Worm (Caenorhabditis elegans): ENCODE measurements around the gene Y57G11C.1147.

Y57G11C.1147 gene

DNA sequence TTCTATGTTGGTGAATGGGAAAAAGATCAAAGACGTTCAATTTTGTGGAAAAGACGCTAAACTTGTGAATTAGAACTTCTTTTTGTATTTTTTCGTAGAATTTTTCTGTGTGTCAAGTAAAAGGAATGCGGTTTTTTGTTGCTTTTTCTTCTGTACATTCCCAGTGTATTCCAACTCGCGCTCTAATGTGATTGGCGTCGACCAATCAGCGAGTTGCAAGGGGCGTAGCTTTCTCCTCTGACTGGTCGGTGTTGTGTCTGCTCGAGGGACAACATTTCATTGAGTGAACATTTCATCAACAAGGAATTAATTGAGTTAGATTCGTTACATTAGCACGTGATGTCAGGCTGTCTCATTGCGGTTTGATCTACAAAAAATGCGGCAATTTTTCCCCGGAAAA, 3.6 kb upstream of the Y57G11C.1147 start:
- TF ChIP-seq sea-1 (GFP tag; conservative IDR thresholded peaks at IDR 0.05) = no peak
- TF ChIP-seq ceh-13 (GFP tag; optimal IDR thresholded peaks at IDR 0.05) = no peak

DNA sequence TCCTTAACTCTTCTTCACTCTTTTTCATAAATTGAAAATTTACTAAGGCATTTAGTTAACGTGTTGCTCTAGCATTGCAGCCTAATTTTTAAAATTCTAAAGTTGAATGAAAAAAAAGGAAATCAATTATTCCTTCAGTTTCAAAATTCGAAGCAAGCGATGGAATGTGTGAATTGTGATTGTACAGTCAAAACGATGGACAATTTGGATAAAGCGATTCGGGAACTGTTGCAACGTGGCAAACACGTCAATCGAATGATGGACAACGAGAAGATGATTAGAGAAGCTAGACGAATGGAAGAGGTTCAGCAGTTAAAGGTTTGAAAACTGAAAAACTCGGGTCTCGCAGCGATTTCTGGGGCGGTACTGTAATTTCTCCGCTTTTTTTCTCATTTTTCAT, 1.9 kb upstream of the Y57G11C.1147 start, which contains the start of gene Y57G11C.14:
Gene Y57G11C.14, plus strand, starts transcription at position 126 of the 400 bp plus-strand sequence.
- TF ChIP-seq scrt-1 (GFP tag; IDR thresholded peaks at IDR 0.05) = no peak
- no peak for TF ChIP-seq sea-1 (GFP tag; conservative IDR thresholded peaks at IDR 0.05)
- no peak for TF ChIP-seq hmbx-1 (tag; optimal IDR thresholded peaks at IDR 0.05)
- TF ChIP-seq B0310.2 (tag; optimal IDR thresholded peaks at IDR 0.05) = no peak
- TF ChIP-seq flt-1 (GFP tag; IDR thresholded peaks at IDR 0.05) = no peak
- no peak for TF ChIP-seq ceh-36 (tag; optimal IDR thresholded peaks at IDR 0.05)
- TF ChIP-seq ceh-13 (GFP tag; optimal IDR thresholded peaks at IDR 0.05) = no peak
- no peak for TF ChIP-seq tbx-11 (GFP tag; IDR thresholded peaks at IDR 0.05)
- no peak for TF ChIP-seq tbx-37 (GFP tag; conservative IDR thresholded peaks at IDR 0.05)
- TF ChIP-seq hmg-4 (GFP tag; optimal IDR thresholded peaks at IDR 0.05) = no peak
- no peak for TF ChIP-seq aly-1 (tag; optimal IDR thresholded peaks at IDR 0.05)
- no peak for TF ChIP-seq ets-7 (tag; optimal IDR thresholded peaks at IDR 0.05)

DNA sequence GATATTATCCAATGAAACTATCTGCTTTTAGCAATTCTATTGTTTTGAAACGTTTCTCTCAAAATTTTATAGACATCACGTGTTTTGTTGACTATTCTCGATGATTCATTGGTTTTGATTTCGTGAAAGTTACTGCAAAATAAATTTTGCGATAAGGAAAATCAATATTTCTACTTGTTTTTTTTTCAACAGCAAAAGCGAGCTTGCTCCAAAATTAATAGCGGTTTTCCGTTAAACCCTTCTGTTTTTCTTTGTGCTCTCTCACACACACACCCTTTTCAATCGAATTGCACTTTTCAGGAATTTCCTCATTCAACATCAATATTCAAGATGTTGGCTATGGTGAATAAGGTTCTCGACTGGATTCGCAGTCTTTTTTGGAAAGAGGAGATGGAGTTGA, 535 bp upstream of the Y57G11C.1147 start, which contains the start of gene arl-8:
Gene arl-8, plus strand, starts transcription at position 301 of the 400 bp plus-strand sequence.
- TF ChIP-seq pes-1 (GFP tag; IDR thresholded peaks at IDR 0.05) (no peak), ceh-36 (tag; optimal IDR thresholded peaks at IDR 0.05) (no peak), B0310.2 (tag; optimal IDR thresholded peaks at IDR 0.05) (no peak), hmg-4 (GFP tag; optimal IDR thresholded peaks at IDR 0.05) (no peak), flt-1 (GFP tag; IDR thresholded peaks at IDR 0.05) (no peak), aly-1 (tag; optimal IDR thresholded peaks at IDR 0.05) (no peak), ama-1 (optimal IDR thresholded peaks at IDR 0.05) (no peak), scrt-1 (GFP tag; IDR thresholded peaks at IDR 0.05) (no peak), hmbx-1 (tag; optimal IDR thresholded peaks at IDR 0.05) (no peak), hnd-1 (tag; optimal IDR thresholded peaks at IDR 0.05) (no peak), tbx-37 (GFP tag; conservative IDR thresholded peaks at IDR 0.05) (no peak), tbx-11 (GFP tag; IDR thresholded peaks at IDR 0.05) (no peak), ets-7 (tag; optimal IDR thresholded peaks at IDR 0.05) (no peak), ceh-13 (GFP tag; optimal IDR thresholded peaks at IDR 0.05) (no peak), F13C5.2 (tag; optimal IDR thresholded peaks at IDR 0.05) (no peak), sea-1 (GFP tag; conservative IDR thresholded peaks at IDR 0.05) (no peak), tra-4 (tag; optimal IDR thresholded peaks at IDR 0.05) (no peak)

DNA sequence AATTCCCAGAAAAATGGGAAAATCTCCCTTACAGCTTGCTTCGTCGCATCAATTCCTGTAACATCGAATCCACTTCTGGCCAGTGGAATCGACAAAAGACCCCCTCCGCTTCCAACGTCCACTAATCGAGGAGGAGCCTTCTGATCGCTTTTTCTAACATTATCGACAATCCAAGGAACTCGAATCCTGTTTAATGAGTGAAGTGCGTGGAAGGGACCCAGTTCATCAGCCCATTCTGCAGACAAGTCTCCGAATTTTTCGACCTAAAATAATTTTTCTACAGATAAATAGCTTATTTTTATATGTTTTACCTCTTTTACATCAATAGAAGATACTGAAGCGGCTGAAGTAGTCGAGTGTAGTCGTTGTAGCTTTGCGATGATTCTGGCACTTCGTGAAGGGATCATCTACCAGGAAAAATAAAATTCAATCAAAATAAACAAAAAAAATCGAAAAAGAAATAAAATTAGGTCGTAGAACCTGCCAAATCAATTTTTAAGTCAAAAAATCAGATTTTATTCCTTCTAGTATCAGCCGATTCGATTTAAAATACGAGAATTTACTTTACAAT, 1.3 kb downstream of the Y57G11C.1147 start, which contains the start of gene coq-3:
Gene coq-3, minus strand, starts transcription at position 407 of the 571 bp plus-strand sequence.
- TF ChIP-seq sea-1 (GFP tag; conservative IDR thresholded peaks at IDR 0.05) (no peak), tbx-37 (GFP tag; conservative IDR thresholded peaks at IDR 0.05) (no peak), tbx-11 (GFP tag; IDR thresholded peaks at IDR 0.05) (no peak), ets-7 (tag; optimal IDR thresholded peaks at IDR 0.05) (no peak), pes-1 (GFP tag; IDR thresholded peaks at IDR 0.05) (no peak), ceh-13 (GFP tag; optimal IDR thresholded peaks at IDR 0.05) (no peak), B0310.2 (tag; optimal IDR thresholded peaks at IDR 0.05) (no peak), hmg-4 (GFP tag; optimal IDR thresholded peaks at IDR 0.05) (no peak), F13C5.2 (tag; optimal IDR thresholded peaks at IDR 0.05) (no peak)

DNA sequence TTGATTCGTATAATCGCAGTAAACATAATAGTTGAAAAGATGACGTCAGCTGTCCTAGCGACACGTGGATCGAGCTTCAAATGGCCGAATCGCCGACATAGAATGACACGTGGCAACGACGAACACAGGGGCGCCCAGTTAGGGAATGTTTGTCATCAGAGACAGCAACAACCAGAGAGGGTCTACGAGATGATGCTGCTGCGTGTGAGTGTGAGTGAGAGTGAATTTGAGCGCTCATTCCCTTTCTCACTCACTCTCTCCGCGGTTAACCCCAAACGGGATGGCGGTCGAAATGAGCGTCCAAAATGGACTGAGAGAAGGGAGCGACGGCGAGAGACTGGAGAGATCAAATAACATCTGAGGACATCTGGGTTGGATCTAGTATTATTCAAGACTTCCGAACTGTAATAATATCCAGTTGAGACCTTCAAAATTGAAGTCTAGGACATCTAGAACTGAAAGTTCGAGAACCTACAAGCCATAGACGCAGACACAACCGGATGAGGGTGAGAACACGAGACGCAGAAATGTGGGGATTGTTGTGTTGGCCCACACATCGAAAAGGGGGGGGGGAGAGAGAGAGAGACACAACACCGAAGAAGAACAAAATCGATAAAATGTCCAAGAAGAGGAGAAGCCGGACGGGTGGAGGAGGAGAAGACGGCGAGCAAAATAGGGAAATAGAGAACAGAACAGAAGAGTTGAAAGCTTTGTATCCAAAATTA, 3.3 kb downstream of the Y57G11C.1147 start:
- TF ChIP-seq ceh-13 (GFP tag; optimal IDR thresholded peaks at IDR 0.05) (no peak), hmg-4 (GFP tag; optimal IDR thresholded peaks at IDR 0.05) (peak; percentile 16), pes-1 (GFP tag; IDR thresholded peaks at IDR 0.05) (no peak), sea-1 (GFP tag; conservative IDR thresholded peaks at IDR 0.05) (no peak), hmbx-1 (tag; optimal IDR thresholded peaks at IDR 0.05) (no peak), aly-1 (tag; optimal IDR thresholded peaks at IDR 0.05) (no peak), ets-7 (tag; optimal IDR thresholded peaks at IDR 0.05) (no peak), flt-1 (GFP tag; IDR thresholded peaks at IDR 0.05) (no peak), tbx-37 (GFP tag; conservative IDR thresholded peaks at IDR 0.05) (no peak)

DNA sequence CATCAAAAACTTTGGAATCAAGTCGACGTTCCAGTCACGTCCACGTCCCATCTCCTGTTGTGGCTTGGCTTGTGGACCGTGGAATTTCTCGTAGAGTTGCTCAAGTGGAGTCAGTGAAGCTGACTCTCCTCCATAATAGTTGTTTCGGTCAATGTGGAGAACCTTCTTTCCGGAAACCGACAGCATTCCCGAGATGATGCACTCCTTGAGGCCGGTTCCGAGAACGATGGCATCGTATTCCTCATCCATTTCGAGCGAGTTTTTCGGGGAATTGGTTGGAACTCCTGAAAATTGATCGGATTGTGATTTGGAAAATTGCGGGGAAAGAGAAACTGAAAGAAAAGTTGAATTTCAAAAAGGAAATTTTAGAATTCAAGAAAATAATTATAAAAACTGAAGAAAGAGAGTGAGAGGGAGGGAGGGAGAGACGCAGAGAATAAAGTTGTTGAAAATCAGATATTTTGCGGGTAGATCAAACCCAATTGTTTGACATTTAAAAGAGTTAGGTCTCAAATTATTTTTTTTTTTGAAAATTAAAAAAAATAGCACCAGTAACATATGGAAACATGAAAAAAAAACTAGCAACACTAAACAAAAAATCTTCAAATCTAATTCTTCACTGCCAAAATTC, 4.6 kb downstream of the Y57G11C.1147 start, which contains the start of gene gdi-1:
Gene gdi-1, minus strand, starts transcription at position 286 of the 631 bp plus-strand sequence.
- TF ChIP-seq B0310.2 (tag; optimal IDR thresholded peaks at IDR 0.05) = no peak
- no peak for TF ChIP-seq sea-1 (GFP tag; conservative IDR thresholded peaks at IDR 0.05)
- no peak for TF ChIP-seq hnd-1 (tag; optimal IDR thresholded peaks at IDR 0.05)
- TF ChIP-seq aly-1 (tag; optimal IDR thresholded peaks at IDR 0.05) = no peak
- no peak for TF ChIP-seq pes-1 (GFP tag; IDR thresholded peaks at IDR 0.05)
- no peak for TF ChIP-seq hmbx-1 (tag; optimal IDR thresholded peaks at IDR 0.05)
- no peak for TF ChIP-seq tra-4 (tag; optimal IDR thresholded peaks at IDR 0.05)
- no peak for TF ChIP-seq ama-1 (optimal IDR thresholded peaks at IDR 0.05)
- no peak for TF ChIP-seq tbx-37 (GFP tag; conservative IDR thresholded peaks at IDR 0.05)
- no peak for TF ChIP-seq F13C5.2 (tag; optimal IDR thresholded peaks at IDR 0.05)
- no peak for TF ChIP-seq ets-7 (tag; optimal IDR thresholded peaks at IDR 0.05)
- TF ChIP-seq flt-1 (GFP tag; IDR thresholded peaks at IDR 0.05) = no peak
- TF ChIP-seq ceh-36 (tag; optimal IDR thresholded peaks at IDR 0.05) = no peak
- TF ChIP-seq hmg-4 (GFP tag; optimal IDR thresholded peaks at IDR 0.05) = no peak
- TF ChIP-seq scrt-1 (GFP tag; IDR thresholded peaks at IDR 0.05) = no peak
- TF ChIP-seq ceh-13 (GFP tag; optimal IDR thresholded peaks at IDR 0.05) = no peak
- TF ChIP-seq tbx-11 (GFP tag; IDR thresholded peaks at IDR 0.05) = no peak

DNA sequence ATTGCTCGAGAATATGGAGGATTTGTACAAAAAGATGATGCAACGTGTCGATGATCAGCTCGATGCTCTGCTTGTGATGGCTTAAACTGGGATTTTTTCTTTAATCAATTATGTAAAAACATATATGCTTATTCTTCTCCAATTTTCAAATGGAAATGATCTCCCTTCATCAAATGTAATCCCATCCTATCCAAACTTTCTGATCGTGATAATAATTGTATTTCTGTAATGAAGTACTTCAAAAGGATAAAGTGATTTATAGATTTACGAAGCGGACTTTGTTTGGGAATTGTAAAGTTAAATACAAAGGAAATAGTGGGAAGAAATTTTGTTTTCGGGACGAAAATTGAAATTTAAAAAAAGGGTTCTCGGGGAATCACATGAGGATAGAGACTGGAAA, 6.7 kb downstream of the Y57G11C.1147 start:
- no peak for TF ChIP-seq tbx-37 (GFP tag; conservative IDR thresholded peaks at IDR 0.05)
- no peak for TF ChIP-seq sea-1 (GFP tag; conservative IDR thresholded peaks at IDR 0.05)
- no peak for TF ChIP-seq hmbx-1 (tag; optimal IDR thresholded peaks at IDR 0.05)
- no peak for TF ChIP-seq ceh-36 (tag; optimal IDR thresholded peaks at IDR 0.05)
- no peak for TF ChIP-seq B0310.2 (tag; optimal IDR thresholded peaks at IDR 0.05)
- TF ChIP-seq aly-1 (tag; optimal IDR thresholded peaks at IDR 0.05) = no peak
- TF ChIP-seq ets-7 (tag; optimal IDR thresholded peaks at IDR 0.05) = no peak
- no peak for TF ChIP-seq tra-4 (tag; optimal IDR thresholded peaks at IDR 0.05)
- no peak for TF ChIP-seq scrt-1 (GFP tag; IDR thresholded peaks at IDR 0.05)
- no peak for TF ChIP-seq hmg-4 (GFP tag; optimal IDR thresholded peaks at IDR 0.05)
- TF ChIP-seq F13C5.2 (tag; optimal IDR thresholded peaks at IDR 0.05) = no peak
- no peak for TF ChIP-seq flt-1 (GFP tag; IDR thresholded peaks at IDR 0.05)
- TF ChIP-seq pes-1 (GFP tag; IDR thresholded peaks at IDR 0.05) = no peak
- TF ChIP-seq tbx-11 (GFP tag; IDR thresholded peaks at IDR 0.05) = no peak
- TF ChIP-seq ceh-13 (GFP tag; optimal IDR thresholded peaks at IDR 0.05) = no peak
- TF ChIP-seq ama-1 (optimal IDR thresholded peaks at IDR 0.05) = no peak
- no peak for TF ChIP-seq hnd-1 (tag; optimal IDR thresholded peaks at IDR 0.05)
